Worm (Caenorhabditis elegans): ENCODE data around the gene T05C12.15.

DNA sequence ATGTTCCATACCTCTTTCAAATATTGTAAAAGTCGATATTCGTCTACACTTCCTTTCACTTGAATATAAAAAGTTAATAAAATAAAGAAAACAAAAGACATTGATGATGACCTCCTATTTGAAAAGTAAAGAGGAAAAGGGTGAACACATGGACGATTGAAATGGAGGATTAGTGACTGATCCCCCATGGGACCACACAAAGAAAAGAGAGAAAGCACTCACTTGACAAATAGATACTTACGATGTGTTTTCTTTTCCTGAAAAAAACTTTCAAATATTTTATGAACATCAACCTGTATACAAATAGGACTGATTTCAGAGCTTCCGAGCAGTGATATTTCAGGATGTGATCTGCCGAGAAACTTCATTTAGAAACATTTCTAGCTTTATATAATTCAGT lies 7.7 kb downstream of the T05C12.15 start, which contains the start of gene acr-14:
- TF ChIP-seq ttx-3 (tag; optimal IDR thresholded peaks at IDR 0.05) (no peak), tbx-7 (tag; optimal IDR thresholded peaks at IDR 0.05) (no peak), ceh-22 (tag; optimal IDR thresholded peaks at IDR 0.05) (no peak)

Data from whole organism, late embryonic.